Worm (Caenorhabditis elegans) whole organism, L3 larva: Measurements from ENCODE around the gene nsph-1.1.

ENCODE experiments used
- ama-1 ChIP-seq: fragments of 150-350 bp; optimal IDR thresholded peaks from 2 replicates; lab custom pipeline; 2018
- pqm-1 ChIP-seq: fragments of 150-350 bp; optimal IDR thresholded peaks from 2 replicates; lab custom pipeline; 2017; ENCODE audit warnings: missing biosample characterization, missing genetic modification characterization, inconsistent platforms
- skn-1 ChIP-seq: fragments of 150-350 bp; optimal IDR thresholded peaks from 2 replicates; lab custom pipeline; 2014; ENCODE audit warnings: missing biosample characterization, missing genetic modification characterization
- ztf-4 ChIP-seq: fragments of 150-350 bp; optimal IDR thresholded peaks from 2 replicates; lab custom pipeline; 2014; ENCODE audit warnings: missing biosample characterization, missing genetic modification characterization

- no peak for TF ChIP-seq ama-1 (lab: Kevin White, UChicago)
- no peak for TF ChIP-seq pqm-1
- TF ChIP-seq skn-1 (tag; lab: Kevin White, UChicago) = no peak
- no peak for TF ChIP-seq ztf-4 (tag; lab: Kevin White, UChicago)
Observed at ce11 chrII:8788752-8789151, 22.2 kb downstream of the nsph-1.1 start.
